Fruit fly (Drosophila melanogaster) whole organism, embryonic: ENCODE measurements around the gene Ppcs.
A peak's percentile ranks its signal among the peaks of the same experiment; 100 is the strongest.

ENCODE experiments used
- gcm ChIP-seq: fragments of 200-800 bp; sonication (Bioruptor generic); optimal IDR thresholded peaks from 2 replicates; lab custom pipeline; 2019; ENCODE audit warnings: missing biosample characterization, mild to moderate bottlenecking, missing genetic modification characterization, moderate library complexity
- trem ChIP-seq: fragments of 200-800 bp; optimal IDR thresholded peaks from 3 replicates; lab custom pipeline; 2019; ENCODE audit warnings: missing biosample characterization, mild to moderate bottlenecking, missing genetic modification characterization, moderate library complexity

dm6 chr3R:19162135-19162616 lies 14.5 kb upstream of the Ppcs start, which contains the start of the genes CG42359 and Nsun5:
- TF ChIP-seq trem (tag; lab: Kevin White, UChicago) (peak; percentile 95), gcm (GFP tag; lab: Kevin White, UChicago) (peak; percentile 71)
